Fruit fly (Drosophila melanogaster): Measurements from ENCODE around the gene CG4907.

CG4907 gene

dm6 chr3R:22666449-22667283, 43.9 kb downstream of the CG4907 start (continued):
- TF ChIP-seq Hr78 (GFP tag; optimal IDR thresholded peaks at IDR 0.05), result no peak
- TF ChIP-seq hb (GFP tag; IDR thresholded peaks at IDR 0.05; ENCODE audit: partially characterized antibody), result no peak
- TF ChIP-seq D (optimal IDR thresholded peaks at IDR 0.05), result no peak
- no peak for TF ChIP-seq D (GFP tag; optimal IDR thresholded peaks at IDR 0.05)
- TF ChIP-seq CG13775 (GFP tag; optimal IDR thresholded peaks at IDR 0.05), result no peak
- TF ChIP-seq MTF-1 (GFP tag; optimal IDR thresholded peaks at IDR 0.05; ENCODE audit: borderline replicate concordance), result no peak
- no peak for TF ChIP-seq CG9876 (GFP tag; optimal IDR thresholded peaks at IDR 0.05)
- TF ChIP-seq peb (GFP tag; IDR thresholded peaks at IDR 0.05), result no peak
- TF ChIP-seq CrebB (tag; optimal IDR thresholded peaks at IDR 0.05), result no peak
- no peak for TF ChIP-seq Sry-δ (GFP tag; optimal IDR thresholded peaks at IDR 0.05)
- TF ChIP-seq Elba2 (GFP tag; optimal IDR thresholded peaks at IDR 0.05), result peak; percentile 92
- no peak for TF ChIP-seq HmgD (GFP tag; optimal IDR thresholded peaks at IDR 0.05)
- no peak for TF ChIP-seq CG11456 (GFP tag; IDR thresholded peaks at IDR 0.05)
- no peak for TF ChIP-seq Ptx1 (GFP tag; IDR thresholded peaks at IDR 0.05)
- no peak for TF ChIP-seq CG1792 (GFP tag; optimal IDR thresholded peaks at IDR 0.05)
- no peak for TF ChIP-seq CG4282 (GFP tag; optimal IDR thresholded peaks at IDR 0.05)
- no peak for TF ChIP-seq Dip2 (GFP tag; IDR thresholded peaks at IDR 0.05)
- TF ChIP-seq exex (tag; optimal IDR thresholded peaks at IDR 0.05), result no peak
- TF ChIP-seq E2f1 (GFP tag; IDR thresholded peaks at IDR 0.05), result no peak
- no peak for TF ChIP-seq chif (GFP tag; optimal IDR thresholded peaks at IDR 0.05)
- no peak for TF ChIP-seq shn (GFP tag; optimal IDR thresholded peaks at IDR 0.05)
- TF ChIP-seq CG8765 (GFP tag; IDR thresholded peaks at IDR 0.05), result no peak
- no peak for TF ChIP-seq CG14441 (GFP tag; IDR thresholded peaks at IDR 0.05)
- TF ChIP-seq CG13424 (tag; optimal IDR thresholded peaks at IDR 0.05), result no peak
- no peak for TF ChIP-seq CG9609 (GFP tag; optimal IDR thresholded peaks at IDR 0.05)
- TF ChIP-seq CG14965 (GFP tag; optimal IDR thresholded peaks at IDR 0.05; ENCODE audit: borderline replicate concordance), result no peak
- no peak for TF ChIP-seq al (GFP tag; IDR thresholded peaks at IDR 0.05)
- TF ChIP-seq lab (GFP tag; optimal IDR thresholded peaks at IDR 0.05), result no peak
- TF ChIP-seq CG17361 (GFP tag; IDR thresholded peaks at IDR 0.05), result no peak
- no peak for TF ChIP-seq CG17829 (tag; optimal IDR thresholded peaks at IDR 0.05)
- TF ChIP-seq ci (GFP tag; IDR thresholded peaks at IDR 0.05), result no peak; the same call in 2 of the 3 replicates
- peak; percentile 77 for TF ChIP-seq sd (tag; optimal IDR thresholded peaks at IDR 0.05)
- TF ChIP-seq CG6791 (GFP tag; IDR thresholded peaks at IDR 0.05; ENCODE audit: partially characterized antibody), result no peak
- no peak for TF ChIP-seq gt (GFP tag; IDR thresholded peaks at IDR 0.05)
- TF ChIP-seq Kr (GFP tag; optimal IDR thresholded peaks at IDR 0.05), result no peak
- no peak for TF ChIP-seq CG15514 (GFP tag; optimal IDR thresholded peaks at IDR 0.05)
- TF ChIP-seq CG15601 (tag; optimal IDR thresholded peaks at IDR 0.05), result no peak
- no peak for TF ChIP-seq br (optimal IDR thresholded peaks at IDR 0.05)
- TF ChIP-seq CG3995 (GFP tag; optimal IDR thresholded peaks at IDR 0.05), result peak; percentile 9
- TF ChIP-seq fd64A (GFP tag; optimal IDR thresholded peaks at IDR 0.05), result no peak
- no peak for TF ChIP-seq lilli (GFP tag; optimal IDR thresholded peaks at IDR 0.05)
- TF ChIP-seq Myb (GFP tag; optimal IDR thresholded peaks at IDR 0.05), result no peak
- TF ChIP-seq CG10543 (GFP tag; optimal IDR thresholded peaks at IDR 0.05), result no peak
- no peak for TF ChIP-seq CG8290 (GFP tag; optimal IDR thresholded peaks at IDR 0.05)
- no peak for TF ChIP-seq CG8290 (tag; optimal IDR thresholded peaks at IDR 0.05)
- TF ChIP-seq CG13624 (GFP tag; optimal IDR thresholded peaks at IDR 0.05), result no peak
- no peak for TF ChIP-seq grau (tag; optimal IDR thresholded peaks at IDR 0.05)
- no peak for TF ChIP-seq zen (tag; optimal IDR thresholded peaks at IDR 0.05)
- TF ChIP-seq CG7987 (GFP tag; optimal IDR thresholded peaks at IDR 0.05), result no peak
- no peak for TF ChIP-seq CG17385 (GFP tag; optimal IDR thresholded peaks at IDR 0.05)
- TF ChIP-seq Sox102F (GFP tag; optimal IDR thresholded peaks at IDR 0.05), result no peak

Data from whole organism, embryonic.